Worm (Caenorhabditis elegans): ENCODE results near the gene K01D12.15.
A peak's percentile ranks its signal among the peaks of the same experiment; 100 is the strongest.

The K01D12.15 gene

ce11 chrV:12377256-12377655 lies 9.0 kb upstream of the K01D12.15 start, which contains the start of gene K01D12.1:
Gene K01D12.1, plus strand, starts transcription at chrV:12377556.
- no peak for TF ChIP-seq unc-55 (GFP tag; optimal IDR thresholded peaks at IDR 0.05)
- TF ChIP-seq gmeb-1 (tag; optimal IDR thresholded peaks at IDR 0.05), result no peak
- no peak for TF ChIP-seq nhr-77 (tag; optimal IDR thresholded peaks at IDR 0.05)

DNA sequence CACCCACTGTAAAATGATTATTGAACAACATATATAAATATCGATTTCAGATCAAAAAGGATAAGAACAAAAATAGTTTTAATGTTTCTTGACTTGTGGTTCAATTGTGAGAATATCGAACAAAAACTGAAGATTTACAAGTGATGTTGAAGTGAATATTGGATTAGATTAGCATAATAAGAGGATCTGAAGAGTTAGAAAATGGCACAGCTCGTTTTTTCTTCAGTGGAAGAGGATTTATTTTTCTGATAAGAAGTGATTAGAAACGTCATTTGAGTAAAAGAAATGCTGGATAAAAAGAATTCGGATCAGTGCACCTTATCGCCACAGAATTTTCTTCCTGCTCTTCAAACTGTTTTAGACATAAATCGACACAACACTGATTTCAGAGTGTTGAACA lies 9.4 kb downstream of the K01D12.15 start, which contains the start of gene twk-14:
Gene twk-14, minus strand, starts transcription at position 8 of the 400 bp plus-strand sequence.
- TF ChIP-seq lin-11 (tag; optimal IDR thresholded peaks at IDR 0.05) (no peak), unc-55 (GFP tag; optimal IDR thresholded peaks at IDR 0.05) (no peak), mbf-1 (tag; optimal IDR thresholded peaks at IDR 0.05) (no peak)

DNA sequence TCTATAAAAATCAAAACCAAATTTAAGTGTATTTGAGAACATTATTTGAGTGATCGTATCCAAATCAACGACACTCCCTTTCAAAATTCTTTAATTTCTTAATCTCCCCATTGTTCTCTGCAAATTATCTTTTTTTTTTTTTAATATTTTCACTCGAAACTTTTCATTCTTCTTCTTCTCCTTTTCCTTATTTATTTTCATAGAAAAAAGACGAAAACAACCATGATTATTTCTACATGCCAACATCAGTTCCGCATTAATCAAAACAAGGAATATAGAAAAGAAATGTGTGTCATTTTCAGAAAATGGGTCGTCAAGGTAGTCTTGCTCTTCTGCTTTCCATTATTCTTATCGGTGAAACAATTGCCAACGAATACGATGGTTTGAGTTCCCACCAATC lies 11.3 kb downstream of the K01D12.15 start, which contains the start of gene K01D12.5:
Gene K01D12.5, plus strand, starts transcription at position 301 of the 400 bp plus-strand sequence.
- TF ChIP-seq Y55F3AM.14 (GFP tag; optimal IDR thresholded peaks at IDR 0.05), result no peak
- no peak for TF ChIP-seq sma-3 (GFP tag; optimal IDR thresholded peaks at IDR 0.05)
- TF ChIP-seq lin-39 (tag; optimal IDR thresholded peaks at IDR 0.05), result no peak
- TF ChIP-seq ceh-16 (tag; optimal IDR thresholded peaks at IDR 0.05), result no peak
- TF ChIP-seq snpc-4 (tag; optimal IDR thresholded peaks at IDR 0.05), result no peak
- no peak for TF ChIP-seq dmd-4 (tag; optimal IDR thresholded peaks at IDR 0.05)
- TF ChIP-seq lsy-2 (tag; optimal IDR thresholded peaks at IDR 0.05), result no peak
- no peak for TF ChIP-seq crh-2 (tag; optimal IDR thresholded peaks at IDR 0.05)
- no peak for TF ChIP-seq nhr-10 (tag; optimal IDR thresholded peaks at IDR 0.05)
- no peak for TF ChIP-seq blmp-1 (tag; optimal IDR thresholded peaks at IDR 0.05; ENCODE audit: insufficient read depth)
- TF ChIP-seq nhr-12 (tag; optimal IDR thresholded peaks at IDR 0.05), result no peak
- TF ChIP-seq nhr-23 (tag; optimal IDR thresholded peaks at IDR 0.05), result no peak

DNA sequence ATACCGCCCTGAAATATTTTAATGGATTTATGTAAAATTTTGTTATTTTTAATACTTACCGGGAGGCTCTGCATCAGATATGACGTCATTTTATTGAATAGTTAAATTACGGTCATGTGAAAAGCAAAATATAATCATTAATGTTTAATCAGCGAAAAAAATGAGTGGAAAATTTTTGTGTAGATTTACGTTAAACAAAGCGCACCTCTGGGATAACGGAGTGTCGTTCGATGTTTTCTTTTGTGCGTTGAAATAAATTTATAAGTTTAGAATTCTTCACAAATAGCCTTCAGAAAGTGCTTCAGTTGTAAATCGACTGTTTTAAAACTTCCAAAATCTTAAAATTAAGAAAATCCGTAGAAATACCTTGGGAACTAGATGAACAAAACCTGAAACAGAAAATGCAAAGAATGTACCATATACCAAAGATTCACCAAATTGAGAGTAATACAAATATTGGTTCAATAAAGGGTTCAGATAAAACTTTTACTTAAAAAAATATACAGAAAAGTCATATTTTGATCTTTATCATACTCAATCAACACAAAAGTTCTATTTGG lies 14.5 kb downstream of the K01D12.15 start, which contains the start of the genes K01D12.20 and miga-1:
Gene K01D12.20, minus strand, starts transcription at position 138 of the 560 bp plus-strand sequence.
Gene miga-1, minus strand, starts transcription at position 183 of the 560 bp plus-strand sequence.
- TF ChIP-seq unc-39 (tag; optimal IDR thresholded peaks at IDR 0.05) (no peak), C34F6.9 (tag; optimal IDR thresholded peaks at IDR 0.05) (peak; percentile 57), R02D3.7 (tag; optimal IDR thresholded peaks at IDR 0.05) (peak; percentile 89), Y55F3AM.14 (GFP tag; optimal IDR thresholded peaks at IDR 0.05) (no peak), sma-9 (GFP tag; optimal IDR thresholded peaks at IDR 0.05) (peak; percentile 61), sma-9 (tag; optimal IDR thresholded peaks at IDR 0.05) (no peak), nhr-129 (tag; optimal IDR thresholded peaks at IDR 0.05) (peak; percentile 13), lsy-2 (tag; optimal IDR thresholded peaks at IDR 0.05) (peak in 1 of 2 experiments; percentile 65), elt-1 (tag; optimal IDR thresholded peaks at IDR 0.05) (no peak), sem-4 (tag; optimal IDR thresholded peaks at IDR 0.05) (peak; percentile 12), unc-55 (GFP tag; optimal IDR thresholded peaks at IDR 0.05) (peak; percentile 54), lin-11 (tag; optimal IDR thresholded peaks at IDR 0.05) (no peak), zag-1 (tag; optimal IDR thresholded peaks at IDR 0.05) (no peak), crh-2 (tag; optimal IDR thresholded peaks at IDR 0.05) (peak; percentile 9), alr-1 (tag; optimal IDR thresholded peaks at IDR 0.05) (no peak)

DNA sequence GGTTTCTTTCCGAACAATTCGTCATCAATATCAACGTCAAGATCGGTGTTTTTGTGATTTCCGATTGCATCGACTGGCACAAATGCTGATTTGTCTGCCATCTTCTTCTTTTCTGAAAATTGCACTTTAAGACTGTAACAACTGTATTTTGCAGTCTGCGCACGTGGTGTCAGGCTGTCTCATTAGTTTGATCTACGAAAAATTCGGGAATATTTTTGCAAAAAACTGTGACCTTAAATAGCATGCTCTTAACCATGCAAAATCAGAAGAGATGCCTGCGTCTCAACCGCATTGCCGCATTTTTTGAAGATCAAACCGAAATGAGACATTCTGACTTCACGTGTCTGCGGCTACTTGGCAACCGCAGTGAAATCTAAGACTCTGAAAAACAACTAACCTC lies 15.1 kb downstream of the K01D12.15 start, which contains the start of gene K01D12.7:
Gene K01D12.7, minus strand, starts transcription at position 101 of the 400 bp plus-strand sequence.
- TF ChIP-seq skn-1 (tag; optimal IDR thresholded peaks at IDR 0.05), result no peak
- TF ChIP-seq Y55F3AM.14 (GFP tag; optimal IDR thresholded peaks at IDR 0.05), result no peak
- TF ChIP-seq ztf-1 (GFP tag; conservative IDR thresholded peaks at IDR 0.05), result no peak
- no peak for TF ChIP-seq crh-2 (tag; optimal IDR thresholded peaks at IDR 0.05)

DNA sequence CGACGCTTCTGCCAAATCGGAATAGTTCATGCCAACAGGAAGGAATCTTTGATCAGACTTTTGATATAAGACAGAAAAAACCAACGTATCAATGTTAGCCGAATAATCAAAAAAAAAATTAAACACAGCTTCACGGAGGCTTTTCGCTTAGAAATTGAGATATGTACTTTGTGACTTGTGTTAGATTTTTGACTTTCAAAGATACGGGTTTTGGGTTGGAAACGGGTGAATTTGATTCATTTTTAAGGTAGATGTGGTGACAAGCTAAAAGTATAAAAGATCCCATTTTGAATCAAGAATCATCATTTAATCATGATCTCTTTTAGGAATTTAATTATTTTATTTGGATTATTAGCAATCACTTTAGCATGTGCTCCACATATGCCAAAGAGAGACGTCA lies 16.1 kb downstream of the K01D12.15 start, which contains the start of gene K01D12.8:
Gene K01D12.8, plus strand, starts transcription at position 301 of the 400 bp plus-strand sequence.
- TF ChIP-seq nhr-23 (tag; optimal IDR thresholded peaks at IDR 0.05) (no peak), lsy-2 (tag; optimal IDR thresholded peaks at IDR 0.05) (no peak), ceh-82 (tag; optimal IDR thresholded peaks at IDR 0.05) (no peak), nhr-129 (tag; optimal IDR thresholded peaks at IDR 0.05) (no peak), lin-39 (tag; optimal IDR thresholded peaks at IDR 0.05) (no peak), elt-1 (tag; optimal IDR thresholded peaks at IDR 0.05) (no peak), ztf-4 (tag; optimal IDR thresholded peaks at IDR 0.05) (no peak), ceh-16 (tag; optimal IDR thresholded peaks at IDR 0.05) (no peak), R02D3.7 (tag; optimal IDR thresholded peaks at IDR 0.05) (no peak), nhr-12 (tag; optimal IDR thresholded peaks at IDR 0.05) (no peak), nhr-25 (tag; optimal IDR thresholded peaks at IDR 0.05) (no peak), skn-1 (tag; optimal IDR thresholded peaks at IDR 0.05) (no peak), mab-5 (tag; optimal IDR thresholded peaks at IDR 0.05) (no peak), nhr-11 (tag; optimal IDR thresholded peaks at IDR 0.05) (no peak), sma-9 (GFP tag; optimal IDR thresholded peaks at IDR 0.05) (no peak), sma-9 (tag; optimal IDR thresholded peaks at IDR 0.05) (no peak), alr-1 (tag; optimal IDR thresholded peaks at IDR 0.05) (no peak), unc-39 (tag; optimal IDR thresholded peaks at IDR 0.05) (no peak)
